Worm (Caenorhabditis elegans): Measurements from ENCODE around the gene M03F4.6.
A peak's percentile ranks its signal among the peaks of the same experiment; 100 is the strongest.

The M03F4.6 gene

ce11 chrX:4959440-4959839 lies 9.7 kb downstream of the M03F4.6 start:
- TF ChIP-seq ceh-82 (tag; optimal IDR thresholded peaks at IDR 0.05) (no peak), lin-14 (GFP tag; optimal IDR thresholded peaks at IDR 0.05) (peak; percentile 67), efl-3 (GFP tag; optimal IDR thresholded peaks at IDR 0.05) (no peak), pqm-1 (tag; optimal IDR thresholded peaks at IDR 0.05) (no peak), alr-1 (tag; optimal IDR thresholded peaks at IDR 0.05; ENCODE audit: borderline replicate concordance) (no peak), mep-1 (tag; optimal IDR thresholded peaks at IDR 0.05) (no peak), ceh-88 (GFP tag; IDR thresholded peaks at IDR 0.05) (no peak), rnt-1 (tag; optimal IDR thresholded peaks at IDR 0.05) (peak; percentile 13), nhr-11 (tag; optimal IDR thresholded peaks at IDR 0.05) (no peak), irx-1 (tag; optimal IDR thresholded peaks at IDR 0.05) (no peak), fkh-4 (tag; optimal IDR thresholded peaks at IDR 0.05; ENCODE audit: borderline replicate concordance) (no peak), dsc-1 (tag; optimal IDR thresholded peaks at IDR 0.05) (peak; percentile 36), blmp-1 (tag; optimal IDR thresholded peaks at IDR 0.05) (no peak), lin-13 (GFP tag; optimal IDR thresholded peaks at IDR 0.05) (no peak), C16A3.4 (tag; optimal IDR thresholded peaks at IDR 0.05) (no peak), hlh-17 (GFP tag; optimal IDR thresholded peaks at IDR 0.05; ENCODE audit: borderline replicate concordance) (no peak), pag-3 (tag; optimal IDR thresholded peaks at IDR 0.05; ENCODE audit: borderline replicate concordance, insufficient read depth) (no peak), ceh-90 (tag; optimal IDR thresholded peaks at IDR 0.05) (no peak), nhr-28 (tag; optimal IDR thresholded peaks at IDR 0.05) (no peak), lin-39 (tag; optimal IDR thresholded peaks at IDR 0.05) (no peak), lir-3 (tag; optimal IDR thresholded peaks at IDR 0.05; ENCODE audit: poor library complexity) (no peak), elt-3 (tag; optimal IDR thresholded peaks at IDR 0.05) (no peak), mdl-1 (tag; optimal IDR thresholded peaks at IDR 0.05) (no peak), zip-4 (GFP tag; optimal IDR thresholded peaks at IDR 0.05) (no peak), nhr-19 (GFP tag; conservative IDR thresholded peaks at IDR 0.05) (no peak), efl-1 (optimal IDR thresholded peaks at IDR 0.05) (no peak), efl-1 (GFP tag; optimal IDR thresholded peaks at IDR 0.05 in 1 of 2) (peak in 1 of 2 experiments; percentile 68), lin-35 (GFP tag; optimal IDR thresholded peaks at IDR 0.05) (no peak)

- TF ChIP-seq ces-1 (GFP tag; optimal IDR thresholded peaks at IDR 0.05): no peak
- no peak for TF ChIP-seq efl-1 (optimal IDR thresholded peaks at IDR 0.05)
- peak in 1 of 2 experiments; percentile 75 for TF ChIP-seq efl-1 (GFP tag; optimal IDR thresholded peaks at IDR 0.05 in 1 of 2)
Measured at ce11 chrX:4958986-4959385, 10.1 kb downstream of the M03F4.6 start.

ce11 chrX:4957259-4957658 lies 11.9 kb downstream of the M03F4.6 start, which contains the start of gene M03F4.4:
Gene M03F4.4 (minus strand): TSS chrX:4957418.
- TF ChIP-seq ama-1 (optimal IDR thresholded peaks at IDR 0.05) (no peak), tbx-2 (tag; optimal IDR thresholded peaks at IDR 0.05) (peak; percentile 79), elt-2 (tag; optimal IDR thresholded peaks at IDR 0.05) (no peak), skn-1 (tag; optimal IDR thresholded peaks at IDR 0.05) (no peak), lin-14 (GFP tag; optimal IDR thresholded peaks at IDR 0.05) (peak; percentile 87), nhr-85 (tag) (no peak), lin-39 (tag; optimal IDR thresholded peaks at IDR 0.05) (peak; percentile 46), nhr-77 (tag; optimal IDR thresholded peaks at IDR 0.05) (peak; percentile 62), mab-9 (GFP tag; IDR thresholded peaks at IDR 0.05) (no peak), ceh-82 (tag; optimal IDR thresholded peaks at IDR 0.05) (peak in 1 of 3 experiments; percentile 29), elt-3 (tag; optimal IDR thresholded peaks at IDR 0.05) (no peak), ceh-63 (GFP tag; optimal IDR thresholded peaks at IDR 0.05) (no peak), aha-1 (tag; optimal IDR thresholded peaks at IDR 0.05) (no peak), dpl-1 (GFP tag; optimal IDR thresholded peaks at IDR 0.05) (no peak), unc-86 (tag; optimal IDR thresholded peaks at IDR 0.05) (no peak), nhr-28 (tag; optimal IDR thresholded peaks at IDR 0.05) (no peak), hlh-4 (tag; optimal IDR thresholded peaks at IDR 0.05) (no peak), tlp-1 (tag; optimal IDR thresholded peaks at IDR 0.05) (no peak), unc-98 (GFP tag; IDR thresholded peaks at IDR 0.05) (no peak), ztf-4 (tag; optimal IDR thresholded peaks at IDR 0.05) (peak; percentile 34), ceh-8 (GFP tag; optimal IDR thresholded peaks at IDR 0.05) (no peak), pqm-1 (tag; optimal IDR thresholded peaks at IDR 0.05) (no peak), nhr-12 (tag; optimal IDR thresholded peaks at IDR 0.05) (no peak), fkh-4 (tag; optimal IDR thresholded peaks at IDR 0.05; ENCODE audit: borderline replicate concordance) (peak; percentile 61), hpl-2 (GFP tag; optimal IDR thresholded peaks at IDR 0.05) (no peak), sup-37 (GFP tag; optimal IDR thresholded peaks at IDR 0.05) (peak; percentile 65), alr-1 (tag; optimal IDR thresholded peaks at IDR 0.05; ENCODE audit: borderline replicate concordance) (no peak), sptf-1 (tag; optimal IDR thresholded peaks at IDR 0.05) (no peak), zip-4 (GFP tag; optimal IDR thresholded peaks at IDR 0.05) (no peak)
